Worm (Caenorhabditis elegans): ENCODE results near the gene F13E9.11.

F13E9.11 gene

ce11 chrIV:10867370-10868146, 1.4 kb downstream of the F13E9.11 start:
- TF ChIP-seq ceh-40 (GFP tag; IDR thresholded peaks at IDR 0.05) (no peak), tbp1 (GFP tag; optimal IDR thresholded peaks at IDR 0.05) (no peak), fkh-3 (tag; optimal IDR thresholded peaks at IDR 0.05) (no peak), aptf-2 (GFP tag; conservative IDR thresholded peaks at IDR 0.05) (no peak), ztf-25 (GFP tag; IDR thresholded peaks at IDR 0.05) (no peak)

- TF ChIP-seq hrde-1 (tag; optimal IDR thresholded peaks at IDR 0.05; ENCODE audit: borderline replicate concordance) (no peak), unc-130 (GFP tag; optimal IDR thresholded peaks at IDR 0.05) (no peak), rpc-1 (optimal IDR thresholded peaks at IDR 0.05) (no peak), rpc-1 (tag; optimal IDR thresholded peaks at IDR 0.05) (no peak), dpff-1 (tag; optimal IDR thresholded peaks at IDR 0.05) (no peak), nhr-120 (GFP tag; IDR thresholded peaks at IDR 0.05) (no peak), sptf-2 (GFP tag; optimal IDR thresholded peaks at IDR 0.05) (no peak), F23B12.7 (tag; optimal IDR thresholded peaks at IDR 0.05; ENCODE audit: insufficient read depth) (no peak), C06A6.2 (GFP tag; conservative IDR thresholded peaks at IDR 0.05) (no peak), madf-8 (GFP tag; conservative IDR thresholded peaks at IDR 0.05) (no peak), efl-1 (GFP tag; optimal IDR thresholded peaks at IDR 0.05) (no peak)
These were observed 4.9 kb downstream of the F13E9.11 start, which contains the start of gene nish-1 for ce11 chrIV:10864031-10864430. TSS of gene nish-1 (plus strand) at chrIV:10864331.

ce11 chrIV:10861102-10861501, 7.8 kb downstream of the F13E9.11 start, which contains the start of gene rbm-22:
TSS of gene rbm-22 (plus strand) at chrIV:10861402.
- TF ChIP-seq lin-40 (tag; optimal IDR thresholded peaks at IDR 0.05): no peak
- TF ChIP-seq snpc-1.1 (tag; optimal IDR thresholded peaks at IDR 0.05; ENCODE audit: insufficient read depth): no peak
- TF ChIP-seq F52B5.7 (tag; optimal IDR thresholded peaks at IDR 0.05): no peak
- no peak for TF ChIP-seq zim-3 (tag; optimal IDR thresholded peaks at IDR 0.05)
- TF ChIP-seq mes-4 (tag; optimal IDR thresholded peaks at IDR 0.05): no peak
- no peak for TF ChIP-seq snpc-4 (GFP tag; optimal IDR thresholded peaks at IDR 0.05)
- no peak for TF ChIP-seq snpc-4 (tag; optimal IDR thresholded peaks at IDR 0.05)
- TF ChIP-seq ceh-79 (tag; optimal IDR thresholded peaks at IDR 0.05): no peak
- no peak for TF ChIP-seq zfh-2 (GFP tag; conservative IDR thresholded peaks at IDR 0.05)
- no peak for TF ChIP-seq B0035.1 (tag; optimal IDR thresholded peaks at IDR 0.05)
- TF ChIP-seq nhr-80 (tag; optimal IDR thresholded peaks at IDR 0.05): no peak
- TF ChIP-seq ztf-22 (GFP tag; optimal IDR thresholded peaks at IDR 0.05): no peak
- no peak for TF ChIP-seq bed-2 (GFP tag; IDR thresholded peaks at IDR 0.05)
- TF ChIP-seq F49E8.2 (tag; optimal IDR thresholded peaks at IDR 0.05; ENCODE audit: insufficient read depth): no peak
- TF ChIP-seq F22D6.2 (tag; optimal IDR thresholded peaks at IDR 0.05): no peak
- no peak for TF ChIP-seq athp-1 (tag; optimal IDR thresholded peaks at IDR 0.05)
- TF ChIP-seq B0261.1 (tag; optimal IDR thresholded peaks at IDR 0.05): no peak
- no peak for TF ChIP-seq him-1 (tag; optimal IDR thresholded peaks at IDR 0.05)
- TF ChIP-seq aptf-2 (GFP tag; conservative IDR thresholded peaks at IDR 0.05): no peak
- TF ChIP-seq F10E7.11 (tag; optimal IDR thresholded peaks at IDR 0.05): no peak
